Fruit fly (Drosophila melanogaster) whole organism, embryonic: ENCODE measurements around the gene Glg1.

ENCODE experiments used
- BEAF-32 ChIP-seq: fragments of 200-800 bp; sonication (Bioruptor generic); optimal IDR thresholded peaks from 3 replicates; lab custom pipeline; 2017; ENCODE audit warnings: missing biosample characterization, missing genetic modification characterization, mild to moderate bottlenecking, moderate library complexity, missing genetic modification reagents
- Bgb ChIP-seq: fragments of 200-800 bp; sonication (Bioruptor generic); IDR thresholded peaks from 2 replicates; pipeline ENCODE4 v1.3.6; 2022; ENCODE audit warnings: missing biosample characterization, missing genetic modification characterization; ENCODE audit not compliant: partially characterized antibody
- CG10543 ChIP-seq: fragments of 200-800 bp; sonication (Bioruptor generic); optimal IDR thresholded peaks from 3 replicates; lab custom pipeline; 2017; ENCODE audit warnings: missing biosample characterization, mild to moderate bottlenecking, missing genetic modification characterization, moderate library complexity
- CG12071 ChIP-seq: fragments of 200-800 bp; sonication (Bioruptor generic); optimal IDR thresholded peaks from 3 replicates; lab custom pipeline; 2018; ENCODE audit warnings: missing biosample characterization, mild to moderate bottlenecking, missing genetic modification characterization
- CG12219 ChIP-seq: fragments of 200-800 bp; sonication (Bioruptor generic); optimal IDR thresholded peaks from 3 replicates; lab custom pipeline; 2018; ENCODE audit warnings: missing biosample characterization, mild to moderate bottlenecking, missing genetic modification characterization
- CG15479 ChIP-seq: fragments of 200-800 bp; sonication (Bioruptor generic); optimal IDR thresholded peaks from 3 replicates; lab custom pipeline; 2019; ENCODE audit warnings: missing biosample characterization, mild to moderate bottlenecking, missing genetic modification characterization, moderate library complexity
- CG1603 ChIP-seq: fragments of 200-800 bp; sonication (Bioruptor generic); optimal IDR thresholded peaks from 2 replicates; lab custom pipeline; 2019; ENCODE audit warnings: missing biosample characterization, mild to moderate bottlenecking, missing genetic modification characterization, moderate library complexity
- CG16779 ChIP-seq: fragments of 200-800 bp; sonication (Bioruptor generic); IDR thresholded peaks from 2 replicates; pipeline ENCODE4 v1.3.6; 2022; ENCODE audit warnings: missing biosample characterization, missing genetic modification characterization
- CG16863 ChIP-seq: fragments of 200-800 bp; sonication (Bioruptor generic); optimal IDR thresholded peaks from 3 replicates; lab custom pipeline; 2016; ENCODE audit warnings: missing biosample characterization, missing genetic modification characterization
- CG2129 ChIP-seq: fragments of 200-800 bp; sonication (Bioruptor generic); IDR thresholded peaks from 2 replicates; pipeline ENCODE4 v1.3.6; 2022; ENCODE audit warnings: missing biosample characterization, missing genetic modification characterization; ENCODE audit not compliant: partially characterized antibody
- CG2199 ChIP-seq: fragments of 200-800 bp; sonication (Bioruptor generic); IDR thresholded peaks from 3 replicates; pipeline ENCODE4 v1.3.6; 2022; ENCODE audit warnings: missing biosample characterization, missing genetic modification characterization
- CG2712 ChIP-seq: fragments of 200-800 bp; optimal IDR thresholded peaks from 3 replicates; lab custom pipeline; 2019; ENCODE audit warnings: missing biosample characterization, mild to moderate bottlenecking, missing genetic modification characterization, moderate library complexity
- CG3995 ChIP-seq: fragments of 200-800 bp; sonication (Bioruptor generic); optimal IDR thresholded peaks from 3 replicates; lab custom pipeline; 2016; ENCODE audit warnings: missing biosample characterization, missing genetic modification characterization
- CG42726 ChIP-seq: fragments of 200-800 bp; sonication (Bioruptor generic); IDR thresholded peaks from 2 replicates; pipeline ENCODE4 v1.3.6; 2022; ENCODE audit warnings: missing biosample characterization, missing genetic modification characterization; ENCODE audit not compliant: partially characterized antibody
- CG4404 ChIP-seq: fragments of 200-800 bp; sonication (Bioruptor generic); IDR thresholded peaks from 2 replicates; pipeline ENCODE4 v1.3.6; 2022; ENCODE audit warnings: missing biosample characterization, missing genetic modification characterization
- CG4617 ChIP-seq: fragments of 200-800 bp; sonication (Bioruptor generic); optimal IDR thresholded peaks from 3 replicates; lab custom pipeline; 2016; ENCODE audit warnings: missing biosample characterization, missing genetic modification characterization, borderline replicate concordance
- CG4707 ChIP-seq: fragments of 200-800 bp; sonication (Bioruptor generic); optimal IDR thresholded peaks from 2 replicates; lab custom pipeline; 2018; ENCODE audit warnings: missing biosample characterization, mild to moderate bottlenecking, missing genetic modification characterization, moderate library complexity
- CG4820 ChIP-seq: fragments of 200-800 bp; sonication (Bioruptor generic); optimal IDR thresholded peaks from 3 replicates; lab custom pipeline; 2016; ENCODE audit warnings: missing biosample characterization, missing genetic modification characterization
- CG6683 ChIP-seq: fragments of 200-800 bp; sonication (Bioruptor generic); optimal IDR thresholded peaks from 2 replicates; lab custom pipeline; 2017; ENCODE audit warnings: missing biosample characterization, mild to moderate bottlenecking, missing genetic modification characterization, missing genetic modification reagents
- CG6791 ChIP-seq: fragments of 200-800 bp; sonication (Bioruptor generic); IDR thresholded peaks from 3 replicates; pipeline ENCODE4 v1.3.6; 2022; ENCODE audit warnings: missing biosample characterization, missing genetic modification characterization; ENCODE audit not compliant: partially characterized antibody
- CG8388 ChIP-seq: fragments of 200-800 bp; sonication (Bioruptor generic); optimal IDR thresholded peaks from 2 replicates; lab custom pipeline; 2019; ENCODE audit warnings: missing biosample characterization, mild to moderate bottlenecking, missing genetic modification characterization, moderate library complexity
- CG9437 ChIP-seq: fragments of 200-800 bp; sonication (Bioruptor generic); optimal IDR thresholded peaks from 2 replicates; lab custom pipeline; 2018; ENCODE audit warnings: missing biosample characterization, mild to moderate bottlenecking, missing genetic modification characterization
- CG9932 ChIP-seq: fragments of 200-800 bp; sonication (Bioruptor generic); IDR thresholded peaks from 2 replicates; pipeline ENCODE4 v1.3.6; 2022; ENCODE audit warnings: missing biosample characterization, missing genetic modification characterization
- Elba2 ChIP-seq: fragments of 200-800 bp; sonication (Bioruptor generic); optimal IDR thresholded peaks from 3 replicates; lab custom pipeline; 2016; ENCODE audit warnings: missing biosample characterization, missing genetic modification characterization
- Ets97D ChIP-seq: fragments of 200-800 bp; sonication (Bioruptor generic); optimal IDR thresholded peaks from 3 replicates; lab custom pipeline; 2016; ENCODE audit warnings: missing biosample characterization, missing genetic modification characterization
- HLH54F ChIP-seq: fragments of 200-800 bp; sonication (Bioruptor generic); optimal IDR thresholded peaks from 3 replicates; lab custom pipeline; 2016; ENCODE audit warnings: missing biosample characterization, missing genetic modification characterization
- Jarid2 ChIP-seq: fragments of 200-800 bp; sonication (Bioruptor generic); optimal IDR thresholded peaks from 3 replicates; lab custom pipeline; 2017; ENCODE audit warnings: mild to moderate bottlenecking, missing biosample characterization, missing genetic modification reagents, missing genetic modification characterization
- MESR4 ChIP-seq: fragments of 200-800 bp; sonication (Bioruptor generic); optimal IDR thresholded peaks from 2 replicates; lab custom pipeline; 2018; ENCODE audit warnings: missing biosample characterization, mild to moderate bottlenecking, missing genetic modification characterization, moderate library complexity
- Mes4 ChIP-seq: fragments of 200-800 bp; sonication (Bioruptor generic); optimal IDR thresholded peaks from 2 replicates; lab custom pipeline; 2016; ENCODE audit warnings: missing biosample characterization, missing genetic modification characterization
- Myb ChIP-seq: fragments of 200-800 bp; sonication (Bioruptor generic); optimal IDR thresholded peaks from 2 replicates; lab custom pipeline; 2016; ENCODE audit warnings: missing biosample characterization, missing genetic modification characterization
- Neu2 ChIP-seq: fragments of 200-800 bp; sonication (Bioruptor generic); optimal IDR thresholded peaks from 3 replicates; lab custom pipeline; 2016; ENCODE audit warnings: missing biosample characterization, missing genetic modification characterization, borderline replicate concordance
- Opbp ChIP-seq: fragments of 200-800 bp; sonication (Bioruptor generic); IDR thresholded peaks from 3 replicates; pipeline ENCODE4 v1.3.6; 2022; ENCODE audit warnings: missing biosample characterization, missing genetic modification characterization; ENCODE audit not compliant: partially characterized antibody
- Sin3A ChIP-seq: fragments of >200 bp; optimal IDR thresholded peaks from 2 replicates; lab custom pipeline; 2018
- Spps ChIP-seq: fragments of 200-800 bp; sonication (Bioruptor generic); optimal IDR thresholded peaks from 2 replicates; lab custom pipeline; 2018; ENCODE audit warnings: missing biosample characterization, mild to moderate bottlenecking, missing genetic modification characterization
- amos ChIP-seq: fragments of 200-800 bp; sonication (Bioruptor generic); IDR thresholded peaks from 2 replicates; pipeline ENCODE4 v1.3.6; 2022; ENCODE audit warnings: missing biosample characterization, missing genetic modification characterization; ENCODE audit not compliant: partially characterized antibody
- ash1 ChIP-seq: fragments of 200-800 bp; sonication (Bioruptor generic); optimal IDR thresholded peaks from 2 replicates; lab custom pipeline; 2018; ENCODE audit warnings: missing biosample characterization, mild to moderate bottlenecking, missing genetic modification characterization
- bbx ChIP-seq: fragments of 200-800 bp; sonication (Bioruptor generic); IDR thresholded peaks from 2 replicates; pipeline ENCODE4 v1.3.6; 2022; ENCODE audit warnings: missing biosample characterization, missing genetic modification characterization; ENCODE audit not compliant: partially characterized antibody
- bsh ChIP-seq, 2 experiments: fragments of 200-800 bp; sonication (Bioruptor generic); optimal IDR thresholded peaks; 2 replicates each; lab custom pipeline; 2017 to 2018; ENCODE audit warnings: mild to moderate bottlenecking in 2 of 2, missing biosample characterization in 2 of 2, missing genetic modification characterization in 2 of 2, moderate library complexity in 1 of 2
- corto ChIP-seq: fragments of 200-800 bp; sonication (Bioruptor generic); optimal IDR thresholded peaks from 2 replicates; lab custom pipeline; 2016; ENCODE audit warnings: missing biosample characterization, mild to moderate bottlenecking, missing genetic modification characterization, moderate library complexity
- dmrt11E ChIP-seq: fragments of 200-800 bp; sonication (Bioruptor generic); optimal IDR thresholded peaks from 3 replicates; lab custom pipeline; 2018; ENCODE audit warnings: missing biosample characterization, mild to moderate bottlenecking, missing genetic modification characterization, moderate library complexity
- gcm ChIP-seq: fragments of 200-800 bp; sonication (Bioruptor generic); optimal IDR thresholded peaks from 2 replicates; lab custom pipeline; 2019; ENCODE audit warnings: missing biosample characterization, mild to moderate bottlenecking, missing genetic modification characterization, moderate library complexity
- hbn ChIP-seq: fragments of 200-800 bp; sonication (Bioruptor generic); IDR thresholded peaks from 2 replicates; pipeline ENCODE4 v1.3.6; 2022; ENCODE audit warnings: missing biosample characterization, missing genetic modification characterization; ENCODE audit not compliant: partially characterized antibody
- seq ChIP-seq: fragments of 200-800 bp; sonication (Bioruptor generic); IDR thresholded peaks from 2 replicates; pipeline ENCODE4 v1.3.6; 2022; ENCODE audit warnings: missing biosample characterization, missing genetic modification characterization
- sima ChIP-seq: fragments of 200-800 bp; sonication (Bioruptor generic); optimal IDR thresholded peaks from 2 replicates; lab custom pipeline; 2016; ENCODE audit warnings: missing biosample characterization, missing genetic modification characterization
- sna ChIP-seq: fragments of 200-800 bp; sonication (Bioruptor generic); IDR thresholded peaks from 2 replicates; pipeline ENCODE4 v1.3.6; 2022; ENCODE audit warnings: missing biosample characterization, missing genetic modification characterization; ENCODE audit not compliant: partially characterized antibody
- sqz ChIP-seq: fragments of 200-800 bp; sonication (Bioruptor generic); optimal IDR thresholded peaks from 3 replicates; lab custom pipeline; 2018; ENCODE audit warnings: missing biosample characterization, mild to moderate bottlenecking, missing genetic modification characterization
- twi ChIP-seq: fragments of 200-800 bp; optimal IDR thresholded peaks from 2 replicates; lab custom pipeline; 2019; ENCODE audit warnings: missing biosample characterization, mild to moderate bottlenecking, missing genetic modification characterization, moderate library complexity
- tx ChIP-seq: fragments of 200-800 bp; sonication (Bioruptor generic); optimal IDR thresholded peaks from 2 replicates; lab custom pipeline; 2016; ENCODE audit warnings: missing biosample characterization, missing genetic modification characterization
- vvl ChIP-seq: fragments of 200-800 bp; sonication (Bioruptor generic); IDR thresholded peaks from 2 replicates; pipeline ENCODE4 v1.3.6; 2022; ENCODE audit warnings: missing biosample characterization, missing genetic modification characterization
- wor ChIP-seq: fragments of 200-800 bp; sonication (Bioruptor generic); IDR thresholded peaks from 2 replicates; pipeline ENCODE4 v1.3.6; 2022; ENCODE audit warnings: missing biosample characterization, missing genetic modification characterization

Gene Glg1

DNA sequence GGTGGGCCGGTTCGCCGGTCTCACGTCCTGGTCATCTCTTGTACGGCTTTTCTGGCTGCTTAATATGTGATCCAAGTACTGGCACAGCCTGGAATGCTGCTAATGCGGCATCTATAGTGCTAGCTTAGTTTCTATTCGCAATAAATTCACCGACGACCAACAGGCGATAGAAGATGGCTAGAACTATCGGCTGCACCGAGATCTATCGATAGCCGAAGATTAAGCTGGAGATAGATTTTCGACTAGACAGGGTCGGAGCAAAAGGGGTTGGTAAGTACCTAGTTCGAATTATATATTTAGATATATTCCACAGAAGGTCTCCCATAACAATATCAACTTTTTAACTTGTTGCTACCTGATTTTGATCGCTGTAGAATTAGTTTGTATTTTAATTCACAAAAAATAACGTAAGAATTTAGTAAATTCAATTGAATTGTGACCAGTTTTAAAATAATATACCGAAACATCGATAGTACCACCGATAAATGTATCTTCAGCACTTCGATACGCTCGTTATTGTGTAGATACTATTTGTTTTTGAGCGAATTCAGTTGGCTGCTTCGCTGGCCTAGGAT, at the start of gene Glg1, which contains the start of gene M6 (continued):
- TF ChIP-seq Elba2: peak; percentile 51
- TF ChIP-seq CG4820 (GFP tag; lab: Kevin White, UChicago): peak; percentile 41
- peak; percentile 38 for TF ChIP-seq CG9437 (GFP tag; lab: Kevin White, UChicago)
- TF ChIP-seq Sin3A (lab: Kevin White, UChicago): peak; percentile 79
- TF ChIP-seq CG2199: 0 out of 3 replicates have a peak, but pooled peaks have one; percentile 36
- peak; percentile 51 for TF ChIP-seq gcm (GFP tag; lab: Kevin White, UChicago)
- TF ChIP-seq CG10543: peak; percentile 69
- TF ChIP-seq twi (tag; lab: Kevin White, UChicago): peak; percentile 40
- TF ChIP-seq HLH54F (GFP tag; lab: Kevin White, UChicago): peak; percentile 76
- peak; percentile 64; the same call in 1 of the 2 replicates for TF ChIP-seq vvl (GFP tag; lab: Robert Waterston, UW)
- TF ChIP-seq corto (GFP tag; lab: Kevin White, UChicago): peak; percentile 50
- TF ChIP-seq Mes4 (GFP tag; lab: Kevin White, UChicago): no peak
- TF ChIP-seq wor (GFP tag; lab: Robert Waterston, UW): no peak
- peak; percentile 31 for TF ChIP-seq CG12219 (GFP tag; lab: Kevin White, UChicago)
- peak; percentile 99 for TF ChIP-seq Neu2
- TF ChIP-seq Opbp (GFP tag; lab: Robert Waterston, UW): peak; percentile 89
- TF ChIP-seq CG16779 (GFP tag; lab: Robert Waterston, UW): no peak
- TF ChIP-seq Jarid2 (GFP tag; lab: Kevin White, UChicago): peak; percentile 40
- TF ChIP-seq bsh (GFP tag; optimal IDR thresholded peaks at IDR 0.05; lab: Kevin White, UChicago): peak in 1 of 2 experiments; percentile 49
- TF ChIP-seq dmrt11E: peak; percentile 51
- TF ChIP-seq sima (GFP tag; lab: Kevin White, UChicago): no peak
- TF ChIP-seq CG12071 (GFP tag; lab: Kevin White, UChicago): no peak
- TF ChIP-seq ash1 (GFP tag; lab: Kevin White, UChicago): no peak
- TF ChIP-seq CG6683: peak; percentile 8
- peak; percentile 35 for TF ChIP-seq Spps (tag; lab: Kevin White, UChicago)
- TF ChIP-seq seq (GFP tag; lab: Robert Waterston, UW): no peak
- TF ChIP-seq CG1603: peak; percentile 65
- TF ChIP-seq CG15479 (GFP tag; lab: Kevin White, UChicago): no peak
- TF ChIP-seq CG3995: peak; percentile 80
- peak; percentile 50 for TF ChIP-seq CG16863 (GFP tag; lab: Kevin White, UChicago)
- TF ChIP-seq Ets97D (GFP tag; lab: Kevin White, UChicago): peak; percentile 79
- TF ChIP-seq MESR4 (GFP tag; lab: Kevin White, UChicago): peak; percentile 58
- TF ChIP-seq CG4404: 0 out of 2 replicates have a peak, but pooled peaks have one; percentile 32
- TF ChIP-seq CG9932 (GFP tag; lab: Robert Waterston, UW): peak; percentile 83

dm6 chr3L:21554752-21555151, 47.4 kb upstream of the Glg1 start, which contains the start of gene Wnk:
Gene Wnk, minus strand, starts transcription at chr3L:21554928.
- 0 out of 2 replicates have a peak, but pooled peaks have one; percentile 35 for TF ChIP-seq CG2129
- peak; percentile 83 for TF ChIP-seq amos (GFP tag; lab: Robert Waterston, UW)
- TF ChIP-seq CG8388 (GFP tag; lab: Kevin White, UChicago): no peak
- TF ChIP-seq Bgb (GFP tag; lab: Robert Waterston, UW): peak; percentile 86
- peak; percentile 80 for TF ChIP-seq BEAF-32 (GFP tag; lab: Kevin White, UChicago)
- peak; percentile 82 for TF ChIP-seq hbn
- peak; percentile 83 for TF ChIP-seq bbx (GFP tag; lab: Robert Waterston, UW)
- TF ChIP-seq Myb (GFP tag; lab: Kevin White, UChicago): peak; percentile 93
- TF ChIP-seq CG2712 (tag; lab: Kevin White, UChicago): no peak
- no peak for TF ChIP-seq sqz
- TF ChIP-seq sna: peak; percentile 75
- peak; percentile 62 for TF ChIP-seq CG4617 (GFP tag; lab: Kevin White, UChicago)
- no peak for TF ChIP-seq tx (GFP tag; lab: Kevin White, UChicago)
- peak; percentile 34; the same call in 1 of the 2 replicates for TF ChIP-seq CG42726
- TF ChIP-seq CG6791 (GFP tag; lab: Robert Waterston, UW): peak; percentile 73
- TF ChIP-seq CG4707 (GFP tag; lab: Kevin White, UChicago): no peak
